Fruit fly (Drosophila melanogaster) whole organism: Measurements from ENCODE around the gene anne.

ENCODE experiments used
- CG8478 ChIP-seq: fragments of >200 bp; optimal IDR thresholded peaks from 2 replicates; lab custom pipeline; 2018; ENCODE audit warnings: inconsistent platforms
- pan ChIP-seq: fragments of >200 bp; optimal IDR thresholded peaks from 2 replicates; lab custom pipeline; 2017
- psq ChIP-seq: fragments of >200 bp; optimal IDR thresholded peaks from 2 replicates; lab custom pipeline; 2017

dm6 chr4:192540-192939 is 60.5 kb downstream of the anne start:
- TF ChIP-seq pan (lab: Kevin White, UChicago), result no peak
- no peak for TF ChIP-seq CG8478 (lab: Kevin White, UChicago)
- TF ChIP-seq psq (lab: Kevin White, UChicago), result no peak
